Fruit fly (Drosophila melanogaster): ENCODE results near the gene dsx.
A peak's percentile ranks its signal among the peaks of the same experiment; 100 is the strongest.

Gene dsx

DNA sequence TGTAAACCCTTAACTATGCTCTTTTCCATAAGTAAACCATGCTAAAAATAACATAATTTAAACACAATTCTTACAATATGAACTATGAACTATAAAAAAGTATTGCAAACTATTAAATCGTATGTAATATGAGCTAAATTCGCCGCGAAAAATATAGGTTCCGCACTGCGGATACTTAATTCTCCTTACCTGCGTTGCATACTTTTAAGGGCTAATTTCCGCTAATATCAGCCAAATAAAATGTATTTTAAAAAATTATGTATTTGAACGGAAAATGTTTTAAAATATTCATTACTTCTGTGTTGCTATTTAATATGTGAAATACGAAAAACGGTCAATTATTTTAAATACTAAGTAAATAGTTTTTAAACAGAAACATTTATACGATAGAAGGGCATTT lies at the start of gene dsx:
Gene dsx, minus strand, starts transcription at position 62 of the 400 bp plus-strand sequence.
- TF ChIP-seq Mnt (GFP tag; optimal IDR thresholded peaks at IDR 0.05): no peak
- peak; percentile 11 for TF ChIP-seq CG7045 (GFP tag; optimal IDR thresholded peaks at IDR 0.05)

DNA sequence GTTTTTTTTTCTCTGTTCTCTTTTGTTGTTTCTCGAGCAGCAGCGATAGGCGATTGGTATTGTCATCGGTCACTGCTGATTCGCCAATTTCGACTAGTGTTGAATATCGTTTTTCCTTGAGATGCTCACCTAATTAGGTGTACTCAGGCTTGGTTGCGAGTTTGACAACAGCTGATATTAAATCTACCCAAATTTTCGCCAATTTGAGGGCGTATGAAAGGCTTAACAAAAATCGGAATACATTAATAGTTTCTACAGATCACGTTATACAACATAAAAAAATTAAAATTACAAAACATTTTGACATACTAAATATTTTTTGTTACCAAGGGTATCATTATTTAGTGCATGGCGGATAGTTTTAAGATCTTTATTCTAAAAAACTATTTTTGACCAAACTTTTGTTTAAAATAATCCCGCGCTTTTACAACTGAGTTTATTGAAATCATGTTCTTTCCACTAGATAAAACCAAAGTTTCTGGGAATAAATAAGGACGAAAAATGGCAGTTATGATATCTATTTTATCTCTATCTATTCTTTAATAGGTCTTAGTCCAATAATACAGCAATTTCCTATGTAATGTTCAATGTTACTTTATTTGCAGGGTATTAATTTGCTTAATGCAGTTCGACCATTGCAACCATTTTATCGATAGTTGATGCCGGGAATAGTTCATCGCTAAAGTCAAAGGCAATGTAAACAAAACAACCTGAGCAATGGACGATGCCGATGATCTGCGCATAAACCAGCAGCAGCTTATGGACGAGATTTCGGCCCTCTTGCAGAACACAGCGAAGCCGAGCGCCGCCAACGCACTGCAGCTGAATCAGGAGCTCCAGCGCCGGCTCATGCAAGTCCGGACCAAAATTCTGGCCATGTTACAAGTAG lies 46.2 kb upstream of the dsx start, which contains the start of the genes CG10435 and Pbp95:
Gene CG10435, minus strand, starts transcription at position 81 of the 889 bp plus-strand sequence.
Gene Pbp95, plus strand, starts transcription at position 671 of the 889 bp plus-strand sequence.
- TF ChIP-seq CG11617 (GFP tag; optimal IDR thresholded peaks at IDR 0.05): peak; percentile 72
- TF ChIP-seq tj (GFP tag; optimal IDR thresholded peaks at IDR 0.05): peak; percentile 83
- TF ChIP-seq pad (GFP tag; optimal IDR thresholded peaks at IDR 0.05): peak; percentile 49
- no peak for TF ChIP-seq CG33017 (tag; optimal IDR thresholded peaks at IDR 0.05)
- TF ChIP-seq CG14711 (tag; optimal IDR thresholded peaks at IDR 0.05): peak; percentile 31
- TF ChIP-seq bab1 (GFP tag; optimal IDR thresholded peaks at IDR 0.05): peak; percentile 33
- TF ChIP-seq kay (GFP tag; ENCODE audit: borderline replicate concordance): no peak
- peak; percentile 4 for TF ChIP-seq Hr96 (GFP tag; optimal IDR thresholded peaks at IDR 0.05)
- peak; percentile 54 for TF ChIP-seq Crg-1 (GFP tag; optimal IDR thresholded peaks at IDR 0.05)
- TF ChIP-seq CG12768 (GFP tag; optimal IDR thresholded peaks at IDR 0.05): peak; percentile 39
- no peak for TF ChIP-seq cic (GFP tag; optimal IDR thresholded peaks at IDR 0.05)
- TF ChIP-seq toe (GFP tag; optimal IDR thresholded peaks at IDR 0.05): peak; percentile 79
- TF ChIP-seq cnc (optimal IDR thresholded peaks at IDR 0.05): no peak
- peak; percentile 66 for TF ChIP-seq CG1620 (GFP tag; optimal IDR thresholded peaks at IDR 0.05)
- TF ChIP-seq Mnt (GFP tag; optimal IDR thresholded peaks at IDR 0.05): peak; percentile 60
- no peak for TF ChIP-seq ovo (GFP tag; optimal IDR thresholded peaks at IDR 0.05)
- peak; percentile 57 for TF ChIP-seq CG7101 (tag; optimal IDR thresholded peaks at IDR 0.05)
- peak; percentile 37 for TF ChIP-seq CG7045 (GFP tag; optimal IDR thresholded peaks at IDR 0.05)
- peak; percentile 80 for TF ChIP-seq CG5204 (GFP tag; optimal IDR thresholded peaks at IDR 0.05)
- TF ChIP-seq Clk (GFP tag; optimal IDR thresholded peaks at IDR 0.05): peak; percentile 32

DNA sequence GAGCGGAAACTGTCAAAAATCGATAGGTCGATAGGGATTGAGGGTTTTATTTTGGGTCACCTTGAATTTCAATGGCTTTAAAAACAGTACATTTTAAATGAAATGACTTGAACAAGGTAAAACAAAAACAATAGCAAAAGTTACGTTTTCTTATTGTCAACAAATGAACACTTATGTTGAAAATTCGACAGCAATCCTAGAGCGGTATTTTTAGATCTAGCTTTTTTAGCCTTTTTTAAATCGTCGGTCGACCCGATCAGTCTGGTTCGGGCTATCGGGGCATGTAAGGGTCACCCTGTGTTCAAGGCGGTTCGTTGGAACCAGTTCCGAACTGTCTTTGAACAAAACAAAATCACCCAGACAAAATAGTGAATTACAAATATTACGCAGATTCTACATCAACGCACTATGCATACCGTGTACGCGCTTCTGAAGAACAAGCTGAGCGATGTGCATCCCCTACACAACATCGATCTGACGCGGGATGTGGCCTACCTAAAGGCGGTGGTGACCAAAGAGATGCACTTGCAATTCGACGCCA lies 41.9 kb upstream of the dsx start, which contains the start of the genes CG11052 and CG3223:
Gene CG11052, minus strand, starts transcription at position 218 of the 541 bp plus-strand sequence.
Gene CG3223, plus strand, starts transcription at position 321 of the 541 bp plus-strand sequence.
- TF ChIP-seq CG7101 (tag; optimal IDR thresholded peaks at IDR 0.05): no peak
- TF ChIP-seq toe (GFP tag; optimal IDR thresholded peaks at IDR 0.05): no peak
- peak; percentile 67 for TF ChIP-seq CG14711 (tag; optimal IDR thresholded peaks at IDR 0.05)
- TF ChIP-seq tj (GFP tag; optimal IDR thresholded peaks at IDR 0.05): no peak
- TF ChIP-seq CG11617 (GFP tag; optimal IDR thresholded peaks at IDR 0.05): no peak
- TF ChIP-seq ovo (GFP tag; optimal IDR thresholded peaks at IDR 0.05): no peak
- TF ChIP-seq Mnt (GFP tag; optimal IDR thresholded peaks at IDR 0.05): no peak
- TF ChIP-seq CG1620 (GFP tag; optimal IDR thresholded peaks at IDR 0.05): no peak
- no peak for TF ChIP-seq cic (GFP tag; optimal IDR thresholded peaks at IDR 0.05)
- peak; percentile 45 for TF ChIP-seq bab1 (GFP tag; optimal IDR thresholded peaks at IDR 0.05)
- TF ChIP-seq kay (GFP tag; ENCODE audit: borderline replicate concordance): no peak

DNA sequence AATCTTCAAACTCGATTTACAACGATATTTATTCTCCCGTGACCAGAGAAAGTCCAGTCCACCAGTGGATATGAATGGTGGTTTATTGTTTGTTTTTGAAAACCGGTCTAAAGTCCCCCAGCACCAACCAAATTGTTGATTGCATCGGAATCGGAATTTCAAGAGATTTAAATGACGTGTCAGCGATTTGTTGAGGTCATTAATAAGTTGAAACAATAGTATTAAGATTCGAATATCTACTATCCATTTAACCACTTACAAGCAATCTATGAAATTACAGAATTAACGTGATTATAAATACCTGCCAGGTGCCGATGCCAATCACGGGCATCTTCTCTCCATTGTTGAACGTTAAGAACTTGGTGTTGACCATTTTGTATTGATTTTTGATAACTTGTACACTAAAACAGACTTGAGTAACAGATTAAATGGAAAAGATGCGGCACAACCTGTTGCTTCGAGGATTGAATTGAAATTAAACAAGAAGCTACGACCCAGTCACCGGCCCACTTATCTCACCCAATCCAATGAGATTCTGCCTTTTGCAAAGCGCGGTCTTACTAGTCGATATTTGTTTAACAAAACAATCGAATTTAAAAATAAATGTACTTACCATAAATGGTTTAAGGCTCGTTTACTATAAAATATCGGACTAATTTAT lies 40.5 kb upstream of the dsx start, which contains the start of gene CG2767:
Gene CG2767, minus strand, starts transcription at position 516 of the 661 bp plus-strand sequence.
- TF ChIP-seq CG33017 (tag; optimal IDR thresholded peaks at IDR 0.05) (peak; percentile 18), CG12768 (GFP tag; optimal IDR thresholded peaks at IDR 0.05) (peak; percentile 17), tj (GFP tag; optimal IDR thresholded peaks at IDR 0.05) (peak; percentile 64), Hr96 (GFP tag; optimal IDR thresholded peaks at IDR 0.05) (no peak), CG5204 (GFP tag; optimal IDR thresholded peaks at IDR 0.05) (no peak), CG14711 (tag; optimal IDR thresholded peaks at IDR 0.05) (no peak), bab1 (GFP tag; optimal IDR thresholded peaks at IDR 0.05) (peak; percentile 13)

DNA sequence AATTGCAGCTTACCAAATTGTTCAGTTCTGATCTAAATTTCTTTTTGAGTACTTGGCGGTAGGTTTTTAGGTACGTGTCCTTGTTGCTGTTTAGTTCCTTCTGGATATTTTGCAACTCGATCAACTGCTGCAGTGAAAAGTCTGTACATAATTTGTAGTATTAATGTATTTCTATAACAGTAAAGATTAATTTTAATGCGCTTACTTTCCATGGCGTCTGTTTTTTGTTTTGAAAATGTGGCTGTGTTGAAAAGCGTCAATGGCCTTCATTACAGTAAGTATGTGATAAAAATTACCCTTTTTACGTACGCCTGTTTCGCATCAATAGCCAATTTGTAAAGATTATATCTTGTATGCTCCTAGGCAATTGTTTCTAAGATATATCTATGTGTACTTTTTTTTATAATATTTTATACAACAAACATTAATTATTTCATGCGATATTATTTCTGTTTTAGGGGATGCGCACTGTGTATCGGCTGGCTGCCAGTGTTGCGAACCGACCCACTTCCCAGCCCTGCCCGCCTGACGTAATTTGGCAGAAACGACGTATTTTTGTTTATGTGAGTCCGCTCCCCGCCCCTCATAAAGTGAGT lies 34.0 kb upstream of the dsx start, which contains the start of the genes Kmn2 and CG2698:
Gene Kmn2, minus strand, starts transcription at position 236 of the 596 bp plus-strand sequence.
Gene CG2698, plus strand, starts transcription at position 489 of the 596 bp plus-strand sequence.
- TF ChIP-seq toe (GFP tag; optimal IDR thresholded peaks at IDR 0.05): peak; percentile 88
- TF ChIP-seq Hr96 (GFP tag; optimal IDR thresholded peaks at IDR 0.05): no peak
- peak; percentile 98 for TF ChIP-seq CG12768 (GFP tag; optimal IDR thresholded peaks at IDR 0.05)
- TF ChIP-seq tj (GFP tag; optimal IDR thresholded peaks at IDR 0.05): peak; percentile 74
- peak; percentile 90 for TF ChIP-seq bab1 (GFP tag; optimal IDR thresholded peaks at IDR 0.05)
- peak; percentile 92 for TF ChIP-seq CG5204 (GFP tag; optimal IDR thresholded peaks at IDR 0.05)
- TF ChIP-seq CG11617 (GFP tag; optimal IDR thresholded peaks at IDR 0.05): peak; percentile 94
- peak; percentile 97 for TF ChIP-seq CG7101 (tag; optimal IDR thresholded peaks at IDR 0.05)
- TF ChIP-seq CG33017 (tag; optimal IDR thresholded peaks at IDR 0.05): peak; percentile 95
- TF ChIP-seq CG1620 (GFP tag; optimal IDR thresholded peaks at IDR 0.05): peak; percentile 93
- TF ChIP-seq Crg-1 (GFP tag; optimal IDR thresholded peaks at IDR 0.05): peak; percentile 97
- peak; percentile 91 for TF ChIP-seq kay (GFP tag; ENCODE audit: borderline replicate concordance)
- TF ChIP-seq CG14711 (tag; optimal IDR thresholded peaks at IDR 0.05): peak; percentile 90
- TF ChIP-seq pad (GFP tag; optimal IDR thresholded peaks at IDR 0.05): peak; percentile 90
- TF ChIP-seq cic (GFP tag; optimal IDR thresholded peaks at IDR 0.05): peak; percentile 82
- peak; percentile 96 for TF ChIP-seq CG7045 (GFP tag; optimal IDR thresholded peaks at IDR 0.05)
- peak; percentile 88 for TF ChIP-seq Mnt (GFP tag; optimal IDR thresholded peaks at IDR 0.05)
- TF ChIP-seq cnc (optimal IDR thresholded peaks at IDR 0.05): no peak
- peak; percentile 80 for TF ChIP-seq Clk (GFP tag; optimal IDR thresholded peaks at IDR 0.05)
- peak; percentile 93 for TF ChIP-seq ovo (GFP tag; optimal IDR thresholded peaks at IDR 0.05)
